Fruit fly (Drosophila melanogaster) whole organism: ENCODE results near the gene CG14657.

Experiments
- CG8478 ChIP-seq: fragments of >200 bp; optimal IDR thresholded peaks from 2 replicates; lab custom pipeline; 2018; ENCODE audit warnings: inconsistent platforms
- Dll ChIP-seq: fragments of >200 bp; optimal IDR thresholded peaks from 2 replicates; lab custom pipeline; 2017
- pan ChIP-seq: fragments of >200 bp; optimal IDR thresholded peaks from 2 replicates; lab custom pipeline; 2017
- psq ChIP-seq: fragments of >200 bp; optimal IDR thresholded peaks from 2 replicates; lab custom pipeline; 2017
- usp ChIP-seq: fragments of >200 bp; optimal IDR thresholded peaks from 2 replicates; lab custom pipeline; 2017; ENCODE audit warnings: missing biosample characterization, missing genetic modification characterization, mixed read lengths

- TF ChIP-seq psq (lab: Kevin White, UChicago) (no peak), usp (GFP tag; lab: Kevin White, UChicago) (no peak), CG8478 (lab: Kevin White, UChicago) (no peak), pan (lab: Kevin White, UChicago) (no peak), Dll (lab: Kevin White, UChicago) (peak; percentile 5)
Measured at dm6 chr3R:4842958-4843357, 21.7 kb upstream of the CG14657 start.
